Worm (Caenorhabditis elegans) whole organism, late embryonic: ENCODE data around the gene F49F1.10.

ENCODE experiments used
- pqm-1 ChIP-seq: sonication (generic microtip); optimal IDR thresholded peaks from 2 replicates; lab custom pipeline; 2016; ENCODE audit warnings: missing genetic modification characterization, missing compliant biosample characterization
- pros-1 ChIP-seq: fragments of 150-350 bp; optimal IDR thresholded peaks from 2 replicates; lab custom pipeline; 2014; ENCODE audit warnings: missing biosample characterization, missing genetic modification reagents, missing genetic modification characterization

DNA sequence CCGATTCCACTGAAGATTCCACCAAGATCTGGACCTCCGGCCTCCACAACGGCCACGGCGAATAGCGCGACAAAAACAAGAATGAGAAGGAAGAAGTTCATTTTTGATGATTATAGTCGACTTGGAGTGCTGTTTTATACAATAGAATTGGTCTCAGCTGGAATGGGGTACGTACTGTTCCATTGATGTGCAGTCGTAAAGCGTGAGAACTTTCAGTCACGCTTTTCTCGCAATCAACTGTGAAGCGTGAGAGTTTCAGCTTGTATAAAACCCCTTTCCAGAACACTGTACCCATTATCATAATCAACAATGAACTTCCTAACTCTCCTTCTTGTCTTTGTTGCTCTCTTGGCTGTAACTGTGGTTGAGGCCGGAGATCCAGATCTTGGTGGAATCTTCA, 23.3 kb downstream of the F49F1.10 start, which contains the start of the genes F49F1.4 and F49F1.2:
- TF ChIP-seq pqm-1 (tag; lab: Kevin White, UChicago) (no peak), pros-1 (tag; lab: Kevin White, UChicago) (no peak)
